Worm (Caenorhabditis elegans) whole organism, L4 larva: Measurements from ENCODE around the gene ttr-20.

ENCODE experiments used
- D1046.2 ChIP-seq: fragments of 200-800 bp; sonication (Bioruptor generic); IDR thresholded peaks from 2 replicates; pipeline ENCODE4 v1.3.6; 2022; ENCODE audit warnings: missing genetic modification characterization, missing compliant biosample characterization
- ZK546.5 ChIP-seq, 2 experiments: sonication (generic microtip); optimal IDR thresholded peaks; 2 replicates each; lab custom pipeline; 2017; ENCODE audit warnings: missing biosample characterization in 2 of 2, missing genetic modification characterization in 2 of 2
- ces-1 ChIP-seq: fragments of 150-350 bp; sonication (generic microtip); optimal IDR thresholded peaks from 4 replicates; lab custom pipeline; 2014; ENCODE audit warnings: missing biosample characterization, missing genetic modification reagents, missing genetic modification characterization
- egl-27 ChIP-seq: sonication (generic microtip); optimal IDR thresholded peaks from 3 replicates; lab custom pipeline; 2017; ENCODE audit warnings: missing biosample characterization, missing genetic modification reagents, missing genetic modification characterization
- jun-1 ChIP-seq: fragments of 150-350 bp; optimal IDR thresholded peaks from 2 replicates; lab custom pipeline; 2014; ENCODE audit warnings: missing biosample characterization, missing genetic modification reagents, missing genetic modification characterization
- lin-15B ChIP-seq: fragments of 150-350 bp; sonication (generic microtip); optimal IDR thresholded peaks from 3 replicates; lab custom pipeline; 2014; ENCODE audit warnings: missing biosample characterization, missing genetic modification characterization
- lin-38 ChIP-seq: fragments of 200-800 bp; sonication (Bioruptor generic); IDR thresholded peaks from 2 replicates; pipeline ENCODE4 v1.3.6; 2022; ENCODE audit warnings: missing genetic modification reagents, missing genetic modification characterization, missing compliant biosample characterization
- lin-39 ChIP-seq: fragments of 150-350 bp; optimal IDR thresholded peaks from 2 replicates; lab custom pipeline; 2014; ENCODE audit warnings: missing biosample characterization, missing genetic modification reagents, missing genetic modification characterization
- nhr-77 ChIP-seq: fragments of 150-350 bp; optimal IDR thresholded peaks from 2 replicates; lab custom pipeline; 2014; ENCODE audit warnings: missing biosample characterization, missing genetic modification characterization
- skn-1 ChIP-seq: fragments of 150-350 bp; optimal IDR thresholded peaks from 2 replicates; lab custom pipeline; 2014; ENCODE audit warnings: missing biosample characterization, missing genetic modification characterization
- snpc-4 ChIP-seq: fragments of 150-350 bp; optimal IDR thresholded peaks from 2 replicates; lab custom pipeline; 2014; ENCODE audit warnings: missing biosample characterization, missing genetic modification characterization
- unc-39 ChIP-seq: sonication (generic microtip); optimal IDR thresholded peaks from 2 replicates; lab custom pipeline; 2017; ENCODE audit warnings: missing biosample characterization, missing genetic modification characterization

DNA sequence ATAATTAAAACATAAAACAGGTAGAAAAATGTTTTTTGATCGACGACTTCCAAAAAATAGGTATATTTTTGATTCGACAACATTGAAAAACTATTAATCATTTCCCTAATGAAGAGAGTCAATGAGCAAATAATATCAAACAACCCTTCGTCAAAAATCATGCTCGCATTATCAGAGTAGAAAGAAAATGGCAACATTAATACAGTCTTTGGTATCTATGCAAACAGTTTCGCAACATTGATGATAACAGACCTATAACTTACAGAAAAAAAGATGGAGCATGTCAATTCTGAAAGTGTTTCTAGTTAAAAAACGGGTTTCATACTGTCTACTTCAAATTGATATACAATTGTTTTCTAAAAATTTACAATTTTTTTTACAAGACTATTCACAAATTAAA is 38.4 kb downstream of the ttr-20 start:
- TF ChIP-seq lin-39 (tag; lab: Kevin White, UChicago) (no peak), nhr-77 (peak; percentile 8), jun-1 (tag; lab: Kevin White, UChicago) (no peak), lin-15B (tag; lab: Kevin White, UChicago) (no peak), snpc-4 (tag; lab: Kevin White, UChicago) (no peak), egl-27 (tag; lab: Kevin White, UChicago) (no peak), lin-38 (GFP tag; lab: Robert Waterston, UW) (no peak), skn-1 (tag; lab: Kevin White, UChicago) (no peak), ZK546.5 (tag; optimal IDR thresholded peaks at IDR 0.05; lab: Kevin White, UChicago) (no peak), unc-39 (tag; lab: Kevin White, UChicago) (no peak), ces-1 (GFP tag; lab: Kevin White, UChicago) (no peak), D1046.2 (GFP tag; lab: Robert Waterston, UW) (no peak)
